Fruit fly (Drosophila melanogaster): ENCODE results near the gene CG17186.

CG17186 gene

dm6 chr3R:19908863-19909343 lies 31.6 kb upstream of the CG17186 start (continued):
- peak; percentile 69 for TF ChIP-seq Ets96B (tag; optimal IDR thresholded peaks at IDR 0.05)
- peak; percentile 65 for TF ChIP-seq fd85E (GFP tag; optimal IDR thresholded peaks at IDR 0.05)
- peak; percentile 51 for TF ChIP-seq dsx (GFP tag; optimal IDR thresholded peaks at IDR 0.05; ENCODE audit: poor library complexity, severe bottlenecking)
- TF ChIP-seq fkh (GFP tag; optimal IDR thresholded peaks at IDR 0.05), result peak; percentile 14
- peak; percentile 88 for TF ChIP-seq CG3919 (GFP tag; optimal IDR thresholded peaks at IDR 0.05)
- TF ChIP-seq CG6854 (GFP tag; optimal IDR thresholded peaks at IDR 0.05), result peak; percentile 30
- TF ChIP-seq OdsH (GFP tag; optimal IDR thresholded peaks at IDR 0.05), result peak; percentile 87
- TF ChIP-seq fd59A (GFP tag; optimal IDR thresholded peaks at IDR 0.05), result peak; percentile 59
- no peak for TF ChIP-seq Hr38 (GFP tag; optimal IDR thresholded peaks at IDR 0.05)
- peak; percentile 86 for TF ChIP-seq pdm3 (GFP tag; optimal IDR thresholded peaks at IDR 0.05)
- peak; percentile 87 for TF ChIP-seq CG15336 (GFP tag; IDR thresholded peaks at IDR 0.05)
- peak; percentile 84 for TF ChIP-seq net (GFP tag; optimal IDR thresholded peaks at IDR 0.05)
- peak; percentile 89 for TF ChIP-seq esn (GFP tag; optimal IDR thresholded peaks at IDR 0.05)
- peak; percentile 73 for TF ChIP-seq Lpt (GFP tag; optimal IDR thresholded peaks at IDR 0.05)
- peak; percentile 57 for TF ChIP-seq CG16779 (tag; optimal IDR thresholded peaks at IDR 0.05)
- peak; percentile 77 for TF ChIP-seq CG6276 (GFP tag; optimal IDR thresholded peaks at IDR 0.05)
- peak; percentile 71 for TF ChIP-seq Met (GFP tag; optimal IDR thresholded peaks at IDR 0.05)
- peak; percentile 74 for TF ChIP-seq CG8319 (GFP tag; optimal IDR thresholded peaks at IDR 0.05)
- peak in 1 of 2 experiments; percentile 42 for TF ChIP-seq ss (GFP tag; optimal IDR thresholded peaks at IDR 0.05)
- peak; percentile 81 for TF ChIP-seq CG8632 (GFP tag; optimal IDR thresholded peaks at IDR 0.05)
- TF ChIP-seq CG32006 (GFP tag; optimal IDR thresholded peaks at IDR 0.05), result peak; percentile 84
- TF ChIP-seq spab (GFP tag; optimal IDR thresholded peaks at IDR 0.05), result peak; percentile 54
- TF ChIP-seq acj6 (GFP tag; optimal IDR thresholded peaks at IDR 0.05), result peak; percentile 86
- peak; percentile 80 for TF ChIP-seq CG8119 (GFP tag; IDR thresholded peaks at IDR 0.05)
- peak; percentile 51; the same call in 1 of the 2 replicates for TF ChIP-seq CG11294 (GFP tag; IDR thresholded peaks at IDR 0.05)
- peak; percentile 70 for TF ChIP-seq Gug (GFP tag; IDR thresholded peaks at IDR 0.05)
- peak; percentile 87 for TF ChIP-seq Sox102F (GFP tag; optimal IDR thresholded peaks at IDR 0.05)
- peak; percentile 88 for TF ChIP-seq Hr39 (GFP tag; optimal IDR thresholded peaks at IDR 0.05)
- TF ChIP-seq CG11762 (GFP tag; optimal IDR thresholded peaks at IDR 0.05; ENCODE audit: insufficient read depth), result peak; percentile 74
- peak; percentile 63 for TF ChIP-seq CG4318 (GFP tag; optimal IDR thresholded peaks at IDR 0.05)
- TF ChIP-seq lz (GFP tag; optimal IDR thresholded peaks at IDR 0.05), result peak; percentile 88
- TF ChIP-seq CG6163 (GFP tag; IDR thresholded peaks at IDR 0.05), result peak; percentile 90
- TF ChIP-seq CG31627 (GFP tag; optimal IDR thresholded peaks at IDR 0.05), result peak; percentile 86

dm6 chr3R:19905932-19906439 lies 28.7 kb upstream of the CG17186 start:
- TF ChIP-seq OdsH (GFP tag; optimal IDR thresholded peaks at IDR 0.05) (peak; percentile 92), CG7368 (GFP tag; optimal IDR thresholded peaks at IDR 0.05) (peak; percentile 82), Ets96B (tag; optimal IDR thresholded peaks at IDR 0.05) (peak; percentile 80), net (GFP tag; optimal IDR thresholded peaks at IDR 0.05) (peak; percentile 86), eg (GFP tag; IDR thresholded peaks at IDR 0.05) (peak; percentile 91), CG11902 (GFP tag; optimal IDR thresholded peaks at IDR 0.05) (peak; percentile 87), Eip75B (GFP tag; optimal IDR thresholded peaks at IDR 0.05) (peak; percentile 87), lz (GFP tag; optimal IDR thresholded peaks at IDR 0.05) (peak; percentile 91), CG3032 (tag; optimal IDR thresholded peaks at IDR 0.05) (peak; percentile 81), Hr4 (GFP tag; optimal IDR thresholded peaks at IDR 0.05) (peak; percentile 86), salr (GFP tag; optimal IDR thresholded peaks at IDR 0.05) (peak; percentile 70 to 77), CG6163 (GFP tag; IDR thresholded peaks at IDR 0.05) (peak; percentile 91), CG15336 (GFP tag; IDR thresholded peaks at IDR 0.05) (peak; percentile 91), CG34406 (GFP tag; optimal IDR thresholded peaks at IDR 0.05) (peak; percentile 86), Lpt (GFP tag; optimal IDR thresholded peaks at IDR 0.05) (peak; percentile 65), CG6808 (GFP tag; optimal IDR thresholded peaks at IDR 0.05) (peak; percentile 80), acj6 (GFP tag; optimal IDR thresholded peaks at IDR 0.05) (peak; percentile 89), CG3919 (GFP tag; optimal IDR thresholded peaks at IDR 0.05) (peak; percentile 87), pdm3 (GFP tag; optimal IDR thresholded peaks at IDR 0.05) (peak; percentile 92), CG10669 (GFP tag; optimal IDR thresholded peaks at IDR 0.05) (peak; percentile 80), Ets21C (GFP tag; optimal IDR thresholded peaks at IDR 0.05) (peak; percentile 89), topi (GFP tag; optimal IDR thresholded peaks at IDR 0.05) (peak; percentile 84), cyc (GFP tag; optimal IDR thresholded peaks at IDR 0.05) (peak; percentile 91), Met (GFP tag; optimal IDR thresholded peaks at IDR 0.05) (peak; percentile 87), dsx (GFP tag; optimal IDR thresholded peaks at IDR 0.05; ENCODE audit: poor library complexity, severe bottlenecking) (peak; percentile 64), svp (GFP tag) (peak; percentile 98), Smox (GFP tag; optimal IDR thresholded peaks at IDR 0.05) (peak; percentile 91), fd85E (GFP tag; optimal IDR thresholded peaks at IDR 0.05) (no peak)
